Worm (Caenorhabditis elegans) whole organism, early embryonic: Measurements from ENCODE around the gene T16G1.6.
"Not testable (repeated sequence)": the region's sequence is repeated elsewhere in the genome, so short reads cannot be mapped to it uniquely, and the experiment has no call there.

Experiments used
- B0310.2 ChIP-seq: sonication (generic microtip); optimal IDR thresholded peaks from 2 replicates; lab custom pipeline; 2016; ENCODE audit warnings: mild to moderate bottlenecking, missing genetic modification characterization, missing compliant biosample characterization
- aly-1 ChIP-seq: sonication (generic microtip); optimal IDR thresholded peaks from 2 replicates; lab custom pipeline; 2016; ENCODE audit warnings: missing genetic modification characterization, missing compliant biosample characterization
- ama-1 ChIP-seq: fragments of 150-350 bp; optimal IDR thresholded peaks from 2 replicates; lab custom pipeline; 2014
- ceh-13 ChIP-seq: fragments of 200-800 bp; sonication (Bioruptor generic); optimal IDR thresholded peaks from 2 replicates; lab custom pipeline; 2018; ENCODE audit warnings: mild to moderate bottlenecking, missing genetic modification characterization, missing compliant biosample characterization
- ceh-36 ChIP-seq: sonication (generic microtip); optimal IDR thresholded peaks from 2 replicates; lab custom pipeline; 2016; ENCODE audit warnings: missing genetic modification characterization, inconsistent platforms, missing compliant biosample characterization
- hmbx-1 ChIP-seq: sonication (generic microtip); optimal IDR thresholded peaks from 2 replicates; lab custom pipeline; 2016; ENCODE audit warnings: mild to moderate bottlenecking, missing genetic modification characterization, missing compliant biosample characterization
- hmg-4 ChIP-seq: fragments of 200-800 bp; sonication (Bioruptor generic); optimal IDR thresholded peaks from 2 replicates; lab custom pipeline; 2018; ENCODE audit warnings: mild to moderate bottlenecking, missing genetic modification characterization, missing compliant biosample characterization
- hnd-1 ChIP-seq: sonication (generic microtip); optimal IDR thresholded peaks from 2 replicates; lab custom pipeline; 2016; ENCODE audit warnings: missing genetic modification characterization, missing compliant biosample characterization
- sea-1 ChIP-seq: fragments of 200-800 bp; sonication (Bioruptor generic); conservative IDR thresholded peaks from 2 replicates; pipeline ENCODE4 v1.3.6; 2022; ENCODE audit warnings: missing genetic modification characterization, missing compliant biosample characterization
- tbx-11 ChIP-seq: fragments of 200-800 bp; sonication (Bioruptor generic); IDR thresholded peaks from 2 replicates; pipeline ENCODE4 v1.3.6; 2022; ENCODE audit warnings: missing genetic modification characterization, missing compliant biosample characterization
- tbx-37 ChIP-seq: fragments of 200-800 bp; sonication (Bioruptor generic); conservative IDR thresholded peaks from 2 replicates; pipeline ENCODE4 v1.3.6; 2022; ENCODE audit warnings: missing genetic modification reagents, missing genetic modification characterization, missing compliant biosample characterization

ce11 chrV:12967925-12968327 is 31.0 kb upstream of the T16G1.6 start, which contains the start of gene R186.8:
- TF ChIP-seq tbx-37 (GFP tag; lab: Robert Waterston, UW) = 0 out of 2 replicates have a peak, but pooled peaks have one; percentile 28
- TF ChIP-seq ceh-36; ceh-13; ama-1 (lab: Kevin White, UChicago); hnd-1 (tag; lab: Kevin White, UChicago); tbx-11 (GFP tag; lab: Robert Waterston, UW); aly-1 (tag; lab: Kevin White, UChicago); hmbx-1 (tag; lab: Kevin White, UChicago); hmg-4 (GFP tag; lab: Kevin White, UChicago); B0310.2 (tag; lab: Kevin White, UChicago); sea-1: not testable (repeated sequence)
